Fruit fly (Drosophila melanogaster) whole organism, embryonic: ENCODE results near the gene CG4597.

ENCODE experiments used
- ATbp ChIP-seq: fragments of 200-800 bp; sonication (Bioruptor generic); optimal IDR thresholded peaks from 2 replicates; lab custom pipeline; 2017; ENCODE audit warnings: missing biosample characterization, mild to moderate bottlenecking, missing genetic modification characterization, missing genetic modification reagents
- Abd-B ChIP-seq: fragments of 200-800 bp; sonication (Bioruptor generic); optimal IDR thresholded peaks from 2 replicates; lab custom pipeline; 2018; ENCODE audit warnings: missing biosample characterization, mild to moderate bottlenecking, missing genetic modification characterization, moderate library complexity
- Ada2b ChIP-seq: fragments of 200-800 bp; sonication (Bioruptor generic); IDR thresholded peaks from 2 replicates; pipeline ENCODE4 v1.3.6; 2022; ENCODE audit warnings: missing biosample characterization, missing genetic modification characterization
- B-H1 ChIP-seq: fragments of 200-800 bp; sonication (Bioruptor generic); IDR thresholded peaks from 3 replicates; pipeline ENCODE4 v1.3.6; 2022; ENCODE audit warnings: missing biosample characterization, missing genetic modification characterization
- B-H2 ChIP-seq: fragments of 200-800 bp; sonication (Bioruptor generic); optimal IDR thresholded peaks from 2 replicates; lab custom pipeline; 2018; ENCODE audit warnings: missing biosample characterization, mild to moderate bottlenecking, missing genetic modification characterization
- BtbVII ChIP-seq: fragments of 200-800 bp; sonication (Bioruptor generic); optimal IDR thresholded peaks from 3 replicates; lab custom pipeline; 2017; ENCODE audit warnings: missing biosample characterization, mild to moderate bottlenecking, missing genetic modification characterization
- CG1024 ChIP-seq: fragments of 200-800 bp; sonication (Bioruptor generic); IDR thresholded peaks from 2 replicates; pipeline ENCODE4 v1.3.6; 2022; ENCODE audit warnings: missing biosample characterization, missing genetic modification characterization
- CG10959 ChIP-seq: fragments of 200-800 bp; sonication (Bioruptor generic); IDR thresholded peaks from 2 replicates; pipeline ENCODE4 v1.3.6; 2022; ENCODE audit warnings: missing biosample characterization, missing genetic modification characterization
- CG11723 ChIP-seq: fragments of 200-800 bp; sonication (Bioruptor generic); optimal IDR thresholded peaks from 2 replicates; lab custom pipeline; 2017; ENCODE audit warnings: missing biosample characterization, mild to moderate bottlenecking, missing genetic modification characterization
- CG13287 ChIP-seq: fragments of 200-800 bp; sonication (Bioruptor generic); IDR thresholded peaks from 2 replicates; pipeline ENCODE4 v1.3.6; 2022; ENCODE audit warnings: missing biosample characterization, missing genetic modification characterization; ENCODE audit not compliant: partially characterized antibody
- CG13424 ChIP-seq: fragments of 200-800 bp; sonication (Bioruptor generic); optimal IDR thresholded peaks from 2 replicates; lab custom pipeline; 2019; ENCODE audit warnings: missing biosample characterization, mild to moderate bottlenecking, missing genetic modification characterization, moderate library complexity
- CG14860 ChIP-seq: fragments of 200-800 bp; sonication (Bioruptor generic); IDR thresholded peaks from 3 replicates; pipeline ENCODE4 v1.3.6; 2022; ENCODE audit warnings: missing biosample characterization, missing genetic modification characterization; ENCODE audit not compliant: partially characterized antibody
- CG17361 ChIP-seq: fragments of 200-800 bp; sonication (Bioruptor generic); IDR thresholded peaks from 3 replicates; pipeline ENCODE4 v1.3.6; 2022; ENCODE audit warnings: missing biosample characterization, missing genetic modification characterization
- CG2678 ChIP-seq: fragments of 200-800 bp; sonication (Bioruptor generic); optimal IDR thresholded peaks from 3 replicates; lab custom pipeline; 2019; ENCODE audit warnings: missing biosample characterization, mild to moderate bottlenecking, missing genetic modification characterization, moderate library complexity
- CG4424 ChIP-seq: fragments of 200-800 bp; sonication (Bioruptor generic); optimal IDR thresholded peaks from 3 replicates; lab custom pipeline; 2016; ENCODE audit warnings: missing biosample characterization, missing genetic modification characterization
- CG4730 ChIP-seq: fragments of 200-800 bp; sonication (Bioruptor generic); IDR thresholded peaks from 2 replicates; pipeline ENCODE4 v1.3.6; 2022; ENCODE audit warnings: missing biosample characterization, missing genetic modification characterization
- CG5953 ChIP-seq: fragments of 200-800 bp; sonication (Bioruptor generic); IDR thresholded peaks from 2 replicates; pipeline ENCODE4 v1.3.6; 2022; ENCODE audit warnings: missing biosample characterization, missing genetic modification characterization
- CG6765 ChIP-seq: fragments of 200-800 bp; sonication (Bioruptor generic); optimal IDR thresholded peaks from 3 replicates; lab custom pipeline; 2017; ENCODE audit warnings: missing biosample characterization, mild to moderate bottlenecking, missing genetic modification characterization
- CG6813 ChIP-seq: fragments of 200-800 bp; sonication (Bioruptor generic); optimal IDR thresholded peaks from 2 replicates; lab custom pipeline; 2017; ENCODE audit warnings: missing biosample characterization, missing genetic modification characterization, mild to moderate bottlenecking, moderate library complexity, missing genetic modification reagents
- CG7372 ChIP-seq: fragments of 200-800 bp; sonication (Bioruptor generic); IDR thresholded peaks from 2 replicates; pipeline ENCODE4 v1.3.6; 2022; ENCODE audit warnings: missing biosample characterization, missing genetic modification characterization
- CG7987 ChIP-seq: fragments of 200-800 bp; sonication (Bioruptor generic); optimal IDR thresholded peaks from 2 replicates; lab custom pipeline; 2018; ENCODE audit warnings: missing biosample characterization, mild to moderate bottlenecking, missing genetic modification characterization, moderate library complexity
- CG8290 ChIP-seq, 3 experiments: fragments of 200-800 bp; sonication (Bioruptor generic); optimal IDR thresholded peaks; 2 replicates each; lab custom pipeline; 2016 to 2019; ENCODE audit warnings: missing biosample characterization in 3 of 3, missing genetic modification characterization in 3 of 3, mild to moderate bottlenecking in 2 of 3, moderate library complexity in 1 of 3
- CG9727 ChIP-seq: fragments of 200-800 bp; sonication (Bioruptor generic); optimal IDR thresholded peaks from 3 replicates; lab custom pipeline; 2017; ENCODE audit warnings: missing biosample characterization, mild to moderate bottlenecking, missing genetic modification characterization
- CG9817 ChIP-seq: fragments of 200-800 bp; sonication (Bioruptor generic); optimal IDR thresholded peaks from 2 replicates; lab custom pipeline; 2018; ENCODE audit warnings: missing biosample characterization, mild to moderate bottlenecking, missing genetic modification characterization, moderate library complexity
- Camta ChIP-seq: fragments of 200-800 bp; sonication (Bioruptor generic); optimal IDR thresholded peaks from 2 replicates; lab custom pipeline; 2016; ENCODE audit warnings: missing biosample characterization, missing genetic modification characterization
- Dek ChIP-seq: fragments of 200-800 bp; sonication (Bioruptor generic); optimal IDR thresholded peaks from 3 replicates; lab custom pipeline; 2019; ENCODE audit warnings: missing biosample characterization, mild to moderate bottlenecking, missing genetic modification characterization, moderate library complexity
- Doc3 ChIP-seq: fragments of 200-800 bp; sonication (Bioruptor generic); IDR thresholded peaks from 3 replicates; pipeline ENCODE4 v1.3.6; 2022; ENCODE audit warnings: missing biosample characterization, missing genetic modification characterization; ENCODE audit not compliant: partially characterized antibody
- Ets65A ChIP-seq: fragments of 200-800 bp; sonication (Bioruptor generic); peaks from one replicate; lab custom pipeline; 2016; ENCODE audit warnings: missing biosample characterization, missing genetic modification characterization
- Fer3 ChIP-seq: fragments of 200-800 bp; sonication (Bioruptor generic); optimal IDR thresholded peaks from 2 replicates; lab custom pipeline; 2018; ENCODE audit warnings: missing biosample characterization, mild to moderate bottlenecking, missing genetic modification characterization, moderate library complexity
- GATAe ChIP-seq: fragments of 200-800 bp; sonication (Bioruptor generic); conservative IDR thresholded peaks from 2 replicates; pipeline ENCODE4 v1.3.6; 2022; ENCODE audit warnings: missing biosample characterization, missing genetic modification characterization
- HLHmδ ChIP-seq: fragments of 200-800 bp; sonication (Bioruptor generic); optimal IDR thresholded peaks from 2 replicates; lab custom pipeline; 2018; ENCODE audit warnings: missing biosample characterization, mild to moderate bottlenecking, missing genetic modification characterization, moderate library complexity
- Hey ChIP-seq: fragments of 200-800 bp; sonication (Bioruptor generic); optimal IDR thresholded peaks from 3 replicates; lab custom pipeline; 2018; ENCODE audit warnings: missing biosample characterization, mild to moderate bottlenecking, missing genetic modification characterization
- Hr39 ChIP-seq: fragments of >200 bp; optimal IDR thresholded peaks from 2 replicates; lab custom pipeline; 2017
- Jarid2 ChIP-seq: fragments of 200-800 bp; sonication (Bioruptor generic); optimal IDR thresholded peaks from 3 replicates; lab custom pipeline; 2017; ENCODE audit warnings: mild to moderate bottlenecking, missing biosample characterization, missing genetic modification reagents, missing genetic modification characterization
- Kr ChIP-seq: fragments of 200-800 bp; sonication (Bioruptor generic); optimal IDR thresholded peaks from 2 replicates; lab custom pipeline; 2017; ENCODE audit warnings: missing biosample characterization, mild to moderate bottlenecking, missing genetic modification characterization
- Mad ChIP-seq: fragments of 200-800 bp; sonication (Bioruptor generic); optimal IDR thresholded peaks from 2 replicates; lab custom pipeline; 2016; ENCODE audit warnings: missing biosample characterization, missing genetic modification characterization
- Meics ChIP-seq: fragments of 200-800 bp; sonication (Bioruptor generic); optimal IDR thresholded peaks from 2 replicates; lab custom pipeline; 2017; ENCODE audit warnings: missing biosample characterization, mild to moderate bottlenecking, missing genetic modification characterization
- Sox102F ChIP-seq: fragments of 200-800 bp; sonication (Bioruptor generic); optimal IDR thresholded peaks from 2 replicates; lab custom pipeline; 2018; ENCODE audit warnings: missing biosample characterization, mild to moderate bottlenecking, missing genetic modification characterization, moderate library complexity
- Spps ChIP-seq: fragments of 200-800 bp; sonication (Bioruptor generic); optimal IDR thresholded peaks from 2 replicates; lab custom pipeline; 2018; ENCODE audit warnings: missing biosample characterization, mild to moderate bottlenecking, missing genetic modification characterization
- Xrp1 ChIP-seq: fragments of 200-800 bp; sonication (Bioruptor generic); IDR thresholded peaks from 2 replicates; pipeline ENCODE4 v1.3.6; 2022; ENCODE audit warnings: missing biosample characterization, missing genetic modification characterization
- YL-1 ChIP-seq: fragments of 200-800 bp; sonication (Bioruptor generic); optimal IDR thresholded peaks from 3 replicates; lab custom pipeline; 2017; ENCODE audit warnings: missing biosample characterization, mild to moderate bottlenecking, missing genetic modification characterization
- gcm ChIP-seq: fragments of 200-800 bp; sonication (Bioruptor generic); optimal IDR thresholded peaks from 2 replicates; lab custom pipeline; 2019; ENCODE audit warnings: missing biosample characterization, mild to moderate bottlenecking, missing genetic modification characterization, moderate library complexity
- ind ChIP-seq: fragments of 200-800 bp; sonication (Bioruptor generic); optimal IDR thresholded peaks from 3 replicates; lab custom pipeline; 2016; ENCODE audit warnings: missing biosample characterization, missing genetic modification characterization
- jing ChIP-seq: fragments of 200-800 bp; sonication (Bioruptor generic); optimal IDR thresholded peaks from 2 replicates; lab custom pipeline; 2018; ENCODE audit warnings: missing biosample characterization, mild to moderate bottlenecking, missing genetic modification characterization
- luna ChIP-seq: fragments of 200-800 bp; sonication (Bioruptor generic); optimal IDR thresholded peaks from 2 replicates; lab custom pipeline; 2016; ENCODE audit warnings: missing biosample characterization, missing genetic modification characterization
- mld ChIP-seq: fragments of 200-800 bp; sonication (Bioruptor generic); IDR thresholded peaks from 3 replicates; pipeline ENCODE4 v1.3.6; 2022; ENCODE audit warnings: missing biosample characterization, missing genetic modification characterization; ENCODE audit not compliant: partially characterized antibody
- nom ChIP-seq: fragments of 200-800 bp; sonication (Bioruptor generic); optimal IDR thresholded peaks from 2 replicates; lab custom pipeline; 2017; ENCODE audit warnings: missing biosample characterization, missing genetic modification characterization, mild to moderate bottlenecking, moderate library complexity, missing genetic modification reagents
- pnt ChIP-seq: fragments of 200-800 bp; sonication (Bioruptor generic); optimal IDR thresholded peaks from 3 replicates; lab custom pipeline; 2016; ENCODE audit warnings: missing biosample characterization, missing genetic modification characterization
- sens-2 ChIP-seq: fragments of 200-800 bp; sonication (Bioruptor generic); IDR thresholded peaks from 2 replicates; pipeline ENCODE4 v1.3.6; 2022; ENCODE audit warnings: missing biosample characterization, missing genetic modification characterization
- sisA ChIP-seq: fragments of 200-800 bp; sonication (Bioruptor generic); IDR thresholded peaks from 2 replicates; pipeline ENCODE4 v1.3.6; 2022; ENCODE audit warnings: missing biosample characterization, missing genetic modification characterization

Gene CG4597

dm6 chr3L:5152354-5152806, 23.1 kb downstream of the CG4597 start, which contains the start of the genes Gen and Srp54k:
Gene Gen, minus strand, starts transcription at chr3L:5152376.
Gene Srp54k, plus strand, starts transcription at chr3L:5152678.
- TF ChIP-seq CG9727 (GFP tag; lab: Kevin White, UChicago) (peak; percentile 41), CG6765 (GFP tag; lab: Kevin White, UChicago) (no peak), Hr39 (lab: Kevin White, UChicago) (no peak), CG11723 (GFP tag; lab: Kevin White, UChicago) (no peak), pnt (GFP tag; lab: Kevin White, UChicago) (no peak), jing (GFP tag; lab: Kevin White, UChicago) (no peak), Jarid2 (GFP tag; lab: Kevin White, UChicago) (peak; percentile 51), ind (GFP tag; lab: Kevin White, UChicago) (peak; percentile 5), CG10959 (GFP tag; lab: Robert Waterston, UW) (no peak), Fer3 (tag; lab: Kevin White, UChicago) (peak; percentile 6), Mad (GFP tag; lab: Kevin White, UChicago) (peak; percentile 52), CG17361 (GFP tag; lab: Robert Waterston, UW) (no peak), Ada2b (GFP tag; lab: Robert Waterston, UW) (peak; percentile 13; the same call in 1 of the 2 replicates), Xrp1 (GFP tag; lab: Robert Waterston, UW) (peak; percentile 65), CG13287 (GFP tag; lab: Robert Waterston, UW) (peak; percentile 44; the same call in 1 of the 2 replicates), Hey (tag; lab: Kevin White, UChicago) (no peak), Abd-B (GFP tag; lab: Kevin White, UChicago) (peak; percentile 20), Meics (GFP tag; lab: Kevin White, UChicago) (peak; percentile 29), CG9817 (tag; lab: Kevin White, UChicago) (peak; percentile 51), Spps (tag; lab: Kevin White, UChicago) (no peak), sisA (no peak), Sox102F (no peak), nom (GFP tag; lab: Kevin White, UChicago) (no peak), luna (GFP tag; lab: Kevin White, UChicago) (no peak), BtbVII (GFP tag; lab: Kevin White, UChicago) (no peak), CG13424 (tag; lab: Kevin White, UChicago) (peak; percentile 24), CG2678 (no peak), CG7987 (GFP tag; lab: Kevin White, UChicago) (no peak), gcm (no peak), GATAe (GFP tag; lab: Robert Waterston, UW) (no peak), ATbp (GFP tag; lab: Kevin White, UChicago) (no peak), CG5953 (no peak), CG6813 (no peak), Ets65A (GFP tag; lab: Kevin White, UChicago) (peak; percentile 92), Doc3 (GFP tag; lab: Robert Waterston, UW) (no peak), YL-1 (GFP tag; lab: Kevin White, UChicago) (peak; percentile 96), mld (GFP tag; lab: Robert Waterston, UW) (no peak), Dek (tag; lab: Kevin White, UChicago) (peak; percentile 38), CG7372 (GFP tag; lab: Robert Waterston, UW) (no peak), CG1024 (no peak), Camta (GFP tag; lab: Kevin White, UChicago) (no peak), CG4424 (GFP tag; lab: Kevin White, UChicago) (no peak), sens-2 (0 out of 2 replicates have a peak, but pooled peaks have one; percentile 25), B-H2 (GFP tag; lab: Kevin White, UChicago) (peak; percentile 46), Kr (GFP tag; lab: Kevin White, UChicago) (no peak), CG8290 (GFP tag; optimal IDR thresholded peaks at IDR 0.05; lab: Kevin White, UChicago) (no peak), CG8290 (tag; optimal IDR thresholded peaks at IDR 0.05; lab: Kevin White, UChicago) (no peak), CG4730 (GFP tag; lab: Robert Waterston, UW) (no peak), CG14860 (GFP tag; lab: Robert Waterston, UW) (no peak), HLHmδ (GFP tag; lab: Kevin White, UChicago) (peak; percentile 21), B-H1 (no peak)
